Fruit fly (Drosophila melanogaster) whole organism, embryonic: ENCODE results near the gene rho-5.

Source experiments
- Antp ChIP-seq: fragments of 200-800 bp; sonication (Bioruptor generic); optimal IDR thresholded peaks from 3 replicates; lab custom pipeline; 2016; ENCODE audit warnings: missing biosample characterization, missing genetic modification characterization
- Asciz ChIP-seq: fragments of 200-800 bp; sonication (Bioruptor generic); optimal IDR thresholded peaks from 2 replicates; lab custom pipeline; 2017; ENCODE audit warnings: missing biosample characterization, mild to moderate bottlenecking, missing genetic modification characterization, missing genetic modification reagents
- Atf-2 ChIP-seq: fragments of 200-800 bp; sonication (Bioruptor generic); optimal IDR thresholded peaks from 2 replicates; lab custom pipeline; 2016; ENCODE audit warnings: missing biosample characterization, missing genetic modification characterization
- Atf6 ChIP-seq: fragments of 200-800 bp; sonication (Bioruptor generic); IDR thresholded peaks from 2 replicates; pipeline ENCODE4 v1.3.6; 2022; ENCODE audit warnings: missing biosample characterization, missing genetic modification characterization
- CG10654 ChIP-seq: fragments of 200-800 bp; sonication (Bioruptor generic); optimal IDR thresholded peaks from 2 replicates; lab custom pipeline; 2016; ENCODE audit warnings: missing biosample characterization, missing genetic modification characterization
- CG10979 ChIP-seq: fragments of 200-800 bp; sonication (Bioruptor generic); optimal IDR thresholded peaks from 2 replicates; lab custom pipeline; 2018; ENCODE audit warnings: missing biosample characterization, mild to moderate bottlenecking, missing genetic modification characterization, moderate library complexity
- CG12744 ChIP-seq: fragments of 200-800 bp; sonication (Bioruptor generic); optimal IDR thresholded peaks from 2 replicates; lab custom pipeline; 2016; ENCODE audit warnings: missing biosample characterization, missing genetic modification characterization
- CG14710 ChIP-seq: fragments of 200-800 bp; sonication (Bioruptor generic); optimal IDR thresholded peaks from 3 replicates; lab custom pipeline; 2019; ENCODE audit warnings: missing biosample characterization, mild to moderate bottlenecking, missing genetic modification characterization, moderate library complexity
- CG18764 ChIP-seq: fragments of 200-800 bp; sonication (Bioruptor generic); optimal IDR thresholded peaks from 3 replicates; lab custom pipeline; 2016; ENCODE audit warnings: missing biosample characterization, missing genetic modification characterization
- CG2199 ChIP-seq: fragments of 200-800 bp; sonication (Bioruptor generic); IDR thresholded peaks from 3 replicates; pipeline ENCODE4 v1.3.6; 2022; ENCODE audit warnings: missing biosample characterization, missing genetic modification characterization
- CG2889 ChIP-seq: fragments of 200-800 bp; sonication (Bioruptor generic); IDR thresholded peaks from 3 replicates; pipeline ENCODE4 v1.3.6; 2022; ENCODE audit warnings: missing biosample characterization, missing genetic modification characterization
- CG30431 ChIP-seq: fragments of 200-800 bp; sonication (Bioruptor generic); optimal IDR thresholded peaks from 2 replicates; lab custom pipeline; 2017; ENCODE audit warnings: missing biosample characterization, missing genetic modification characterization
- CG33213 ChIP-seq: fragments of 200-800 bp; sonication (Bioruptor generic); optimal IDR thresholded peaks from 3 replicates; lab custom pipeline; 2016; ENCODE audit warnings: missing biosample characterization, missing genetic modification characterization
- CG34422 ChIP-seq: fragments of 200-800 bp; sonication (Bioruptor generic); IDR thresholded peaks from 3 replicates; pipeline ENCODE4 v1.3.6; 2022; ENCODE audit warnings: missing biosample characterization, missing genetic modification characterization
- CG4404 ChIP-seq: fragments of 200-800 bp; sonication (Bioruptor generic); IDR thresholded peaks from 2 replicates; pipeline ENCODE4 v1.3.6; 2022; ENCODE audit warnings: missing biosample characterization, missing genetic modification characterization
- CG4730 ChIP-seq: fragments of 200-800 bp; sonication (Bioruptor generic); IDR thresholded peaks from 2 replicates; pipeline ENCODE4 v1.3.6; 2022; ENCODE audit warnings: missing biosample characterization, missing genetic modification characterization
- CG7357 ChIP-seq: fragments of 200-800 bp; sonication (Bioruptor generic); IDR thresholded peaks from 3 replicates; pipeline ENCODE4 v1.3.6; 2022; ENCODE audit warnings: missing biosample characterization, missing genetic modification characterization
- CG7839 ChIP-seq: fragments of 200-800 bp; sonication (Bioruptor generic); optimal IDR thresholded peaks from 3 replicates; lab custom pipeline; 2018; ENCODE audit warnings: missing biosample characterization, mild to moderate bottlenecking, missing genetic modification characterization, moderate library complexity
- CG8359 ChIP-seq: fragments of 200-800 bp; sonication (Bioruptor generic); optimal IDR thresholded peaks from 2 replicates; lab custom pipeline; 2017; ENCODE audit warnings: missing biosample characterization, mild to moderate bottlenecking, missing genetic modification characterization, borderline replicate concordance
- CG8388 ChIP-seq: fragments of 200-800 bp; sonication (Bioruptor generic); optimal IDR thresholded peaks from 2 replicates; lab custom pipeline; 2019; ENCODE audit warnings: missing biosample characterization, mild to moderate bottlenecking, missing genetic modification characterization, moderate library complexity
- CG8944 ChIP-seq: fragments of 200-800 bp; sonication (Bioruptor generic); optimal IDR thresholded peaks from 3 replicates; lab custom pipeline; 2016; ENCODE audit warnings: missing biosample characterization, missing genetic modification characterization
- CG9609 ChIP-seq: fragments of 200-800 bp; sonication (Bioruptor generic); optimal IDR thresholded peaks from 3 replicates; lab custom pipeline; 2016; ENCODE audit warnings: missing biosample characterization, missing genetic modification characterization
- CG9797 ChIP-seq: fragments of 200-800 bp; sonication (Bioruptor generic); optimal IDR thresholded peaks from 3 replicates; lab custom pipeline; 2018; ENCODE audit warnings: missing biosample characterization, mild to moderate bottlenecking, missing genetic modification characterization
- Elba2 ChIP-seq: fragments of 200-800 bp; sonication (Bioruptor generic); optimal IDR thresholded peaks from 3 replicates; lab custom pipeline; 2016; ENCODE audit warnings: missing biosample characterization, missing genetic modification characterization
- Jarid2 ChIP-seq: fragments of 200-800 bp; sonication (Bioruptor generic); optimal IDR thresholded peaks from 3 replicates; lab custom pipeline; 2017; ENCODE audit warnings: mild to moderate bottlenecking, missing biosample characterization, missing genetic modification reagents, missing genetic modification characterization
- Kr ChIP-seq: fragments of 200-800 bp; sonication (Bioruptor generic); optimal IDR thresholded peaks from 2 replicates; lab custom pipeline; 2017; ENCODE audit warnings: missing biosample characterization, mild to moderate bottlenecking, missing genetic modification characterization
- NfI ChIP-seq: fragments of 200-800 bp; sonication (Bioruptor generic); optimal IDR thresholded peaks from 3 replicates; lab custom pipeline; 2018; ENCODE audit warnings: missing biosample characterization, mild to moderate bottlenecking, missing genetic modification characterization, moderate library complexity
- Opbp ChIP-seq: fragments of 200-800 bp; sonication (Bioruptor generic); IDR thresholded peaks from 3 replicates; pipeline ENCODE4 v1.3.6; 2022; ENCODE audit warnings: missing biosample characterization, missing genetic modification characterization; ENCODE audit not compliant: partially characterized antibody
- Rx ChIP-seq: fragments of 200-800 bp; sonication (Bioruptor generic); IDR thresholded peaks from 2 replicates; pipeline ENCODE4 v1.3.6; 2022; ENCODE audit warnings: missing biosample characterization, missing genetic modification characterization
- Spps ChIP-seq: fragments of 200-800 bp; sonication (Bioruptor generic); optimal IDR thresholded peaks from 2 replicates; lab custom pipeline; 2018; ENCODE audit warnings: missing biosample characterization, mild to moderate bottlenecking, missing genetic modification characterization
- Xbp1 ChIP-seq: fragments of 200-800 bp; sonication (Bioruptor generic); optimal IDR thresholded peaks from 3 replicates; lab custom pipeline; 2016; ENCODE audit warnings: missing biosample characterization, mild to moderate bottlenecking, missing genetic modification characterization
- bsh ChIP-seq, 2 experiments: fragments of 200-800 bp; sonication (Bioruptor generic); optimal IDR thresholded peaks; 2 replicates each; lab custom pipeline; 2017 to 2018; ENCODE audit warnings: mild to moderate bottlenecking in 2 of 2, missing biosample characterization in 2 of 2, missing genetic modification characterization in 2 of 2, moderate library complexity in 1 of 2
- cato ChIP-seq: fragments of 200-800 bp; sonication (Bioruptor generic); optimal IDR thresholded peaks from 2 replicates; lab custom pipeline; 2016; ENCODE audit warnings: missing biosample characterization, missing genetic modification characterization, borderline replicate concordance
- eve ChIP-seq, 2 experiments: fragments of >200 bp; optimal IDR thresholded peaks; 2 replicates each; lab custom pipeline; 2017; ENCODE audit warnings: missing biosample characterization in 2 of 2, missing genetic modification characterization in 2 of 2
- grau ChIP-seq: fragments of 200-800 bp; optimal IDR thresholded peaks from 3 replicates; lab custom pipeline; 2019; ENCODE audit warnings: missing biosample characterization, mild to moderate bottlenecking, missing genetic modification characterization, moderate library complexity
- h ChIP-seq: fragments of >200 bp; optimal IDR thresholded peaks from 2 replicates; lab custom pipeline; 2017
- jumu ChIP-seq: fragments of 200-800 bp; sonication (Bioruptor generic); optimal IDR thresholded peaks from 3 replicates; lab custom pipeline; 2016; ENCODE audit warnings: missing biosample characterization, missing genetic modification characterization
- klu ChIP-seq: fragments of 200-800 bp; sonication (Bioruptor generic); IDR thresholded peaks from 2 replicates; pipeline ENCODE4 v1.3.6; 2022; ENCODE audit warnings: missing biosample characterization, missing genetic modification characterization
- knrl ChIP-seq: fragments of 200-800 bp; sonication (Bioruptor generic); IDR thresholded peaks from 3 replicates; pipeline ENCODE4 v1.3.6; 2022; ENCODE audit warnings: missing biosample characterization, missing genetic modification characterization; ENCODE audit not compliant: partially characterized antibody
- phol ChIP-seq: fragments of 200-800 bp; sonication (Bioruptor generic); optimal IDR thresholded peaks from 3 replicates; lab custom pipeline; 2018; ENCODE audit warnings: missing biosample characterization, mild to moderate bottlenecking, missing genetic modification characterization, moderate library complexity
- pita ChIP-seq: fragments of 200-800 bp; sonication (Bioruptor generic); optimal IDR thresholded peaks from 2 replicates; lab custom pipeline; 2017; ENCODE audit warnings: missing biosample characterization, mild to moderate bottlenecking, missing genetic modification characterization
- ranshi ChIP-seq: fragments of 200-800 bp; sonication (Bioruptor generic); IDR thresholded peaks from 2 replicates; pipeline ENCODE4 v1.3.6; 2022; ENCODE audit warnings: missing biosample characterization, missing genetic modification characterization
- rib ChIP-seq: fragments of 200-800 bp; sonication (Bioruptor generic); IDR thresholded peaks from 2 replicates; pipeline ENCODE4 v1.3.6; 2022; ENCODE audit warnings: missing biosample characterization, missing genetic modification characterization
- salm ChIP-seq: fragments of 200-800 bp; sonication (Bioruptor generic); optimal IDR thresholded peaks from 2 replicates; lab custom pipeline; 2018; ENCODE audit warnings: missing biosample characterization, mild to moderate bottlenecking, missing genetic modification characterization
- sob ChIP-seq: fragments of 200-800 bp; sonication (Bioruptor generic); IDR thresholded peaks from 2 replicates; pipeline ENCODE4 v1.3.6; 2022; ENCODE audit warnings: missing biosample characterization, missing genetic modification characterization
- sqz ChIP-seq: fragments of 200-800 bp; sonication (Bioruptor generic); optimal IDR thresholded peaks from 3 replicates; lab custom pipeline; 2018; ENCODE audit warnings: missing biosample characterization, mild to moderate bottlenecking, missing genetic modification characterization
- ssp ChIP-seq: fragments of 200-800 bp; sonication (Bioruptor generic); IDR thresholded peaks from 2 replicates; pipeline ENCODE4 v1.3.6; 2022; ENCODE audit warnings: missing biosample characterization, missing genetic modification characterization
- trem ChIP-seq: fragments of 200-800 bp; optimal IDR thresholded peaks from 3 replicates; lab custom pipeline; 2019; ENCODE audit warnings: missing biosample characterization, mild to moderate bottlenecking, missing genetic modification characterization, moderate library complexity
- unc-4 ChIP-seq: fragments of 200-800 bp; sonication (Bioruptor generic); IDR thresholded peaks from 2 replicates; pipeline ENCODE4 v1.3.6; 2022; ENCODE audit warnings: missing biosample characterization, missing genetic modification characterization; ENCODE audit not compliant: partially characterized antibody
- wek ChIP-seq: fragments of 200-800 bp; sonication (Bioruptor generic); optimal IDR thresholded peaks from 3 replicates; lab custom pipeline; 2018; ENCODE audit warnings: missing biosample characterization, mild to moderate bottlenecking, missing genetic modification characterization, moderate library complexity
- wor ChIP-seq: fragments of 200-800 bp; sonication (Bioruptor generic); IDR thresholded peaks from 2 replicates; pipeline ENCODE4 v1.3.6; 2022; ENCODE audit warnings: missing biosample characterization, missing genetic modification characterization
- zf30C ChIP-seq: fragments of 200-800 bp; sonication (Bioruptor generic); optimal IDR thresholded peaks from 3 replicates; lab custom pipeline; 2018; ENCODE audit warnings: missing biosample characterization, mild to moderate bottlenecking, missing genetic modification characterization

rho-5 gene

dm6 chr2L:10351130-10351529, 22.6 kb downstream of the rho-5 start (continued):
- TF ChIP-seq CG2889 (GFP tag; lab: Robert Waterston, UW) = no peak
- no peak for TF ChIP-seq CG8359 (GFP tag; lab: Kevin White, UChicago)
- no peak for TF ChIP-seq CG7839 (tag; lab: Kevin White, UChicago)
- no peak for TF ChIP-seq trem
- TF ChIP-seq ranshi (GFP tag; lab: Robert Waterston, UW) = no peak
- TF ChIP-seq Spps = no peak
- TF ChIP-seq jumu = no peak
- no peak for TF ChIP-seq wor (GFP tag; lab: Robert Waterston, UW)
- no peak for TF ChIP-seq grau
- no peak for TF ChIP-seq CG10654 (GFP tag; lab: Kevin White, UChicago)
- TF ChIP-seq knrl (GFP tag; lab: Robert Waterston, UW) = no peak
- TF ChIP-seq CG8944 (GFP tag; lab: Kevin White, UChicago) = no peak
- TF ChIP-seq CG33213 = no peak
- TF ChIP-seq CG2199 = no peak
- TF ChIP-seq CG18764 (GFP tag; lab: Kevin White, UChicago) = no peak
- TF ChIP-seq bsh (GFP tag; optimal IDR thresholded peaks at IDR 0.05; lab: Kevin White, UChicago) = peak in 1 of 2 experiments; percentile 51
- TF ChIP-seq CG8388 (GFP tag; lab: Kevin White, UChicago) = peak; percentile 29
- TF ChIP-seq h (lab: Kevin White, UChicago) = no peak
- TF ChIP-seq zf30C (GFP tag; lab: Kevin White, UChicago) = no peak
- no peak for TF ChIP-seq CG30431
- TF ChIP-seq Jarid2 (GFP tag; lab: Kevin White, UChicago) = no peak
- no peak for TF ChIP-seq unc-4 (GFP tag; lab: Robert Waterston, UW)
- no peak for TF ChIP-seq NfI
- no peak for TF ChIP-seq ssp (GFP tag; lab: Robert Waterston, UW)
- 0 out of 2 replicates have a peak, but pooled peaks have one; percentile 9 for TF ChIP-seq CG4730 (GFP tag; lab: Robert Waterston, UW)
- TF ChIP-seq cato = no peak
- no peak for TF ChIP-seq Opbp (GFP tag; lab: Robert Waterston, UW)
- no peak for TF ChIP-seq wek (GFP tag; lab: Kevin White, UChicago)
- peak; percentile 45 for TF ChIP-seq phol
- TF ChIP-seq Kr (GFP tag; lab: Kevin White, UChicago) = no peak
- TF ChIP-seq Atf6 (GFP tag; lab: Robert Waterston, UW) = no peak
- TF ChIP-seq eve (GFP tag; optimal IDR thresholded peaks at IDR 0.05; lab: Kevin White, UChicago) = no peak
- no peak for TF ChIP-seq pita (GFP tag; lab: Kevin White, UChicago)
- TF ChIP-seq Antp (GFP tag; lab: Kevin White, UChicago) = no peak
- no peak for TF ChIP-seq Atf-2 (GFP tag; lab: Kevin White, UChicago)
- no peak for TF ChIP-seq Asciz (GFP tag; lab: Kevin White, UChicago)
- TF ChIP-seq CG9797 (GFP tag; lab: Kevin White, UChicago) = no peak
- no peak for TF ChIP-seq sqz
- no peak for TF ChIP-seq rib (GFP tag; lab: Robert Waterston, UW)
- no peak for TF ChIP-seq CG9609 (GFP tag; lab: Kevin White, UChicago)
- peak; percentile 58 for TF ChIP-seq CG10979 (tag; lab: Kevin White, UChicago)
- TF ChIP-seq Xbp1 (GFP tag; lab: Kevin White, UChicago) = no peak
- TF ChIP-seq Rx (GFP tag; lab: Robert Waterston, UW) = no peak
- TF ChIP-seq CG7357 (GFP tag; lab: Robert Waterston, UW) = 0 out of 3 replicates have a peak, but pooled peaks have one; percentile 17
- no peak for TF ChIP-seq CG4404 (GFP tag; lab: Robert Waterston, UW)
- no peak for TF ChIP-seq klu (GFP tag; lab: Robert Waterston, UW)
- TF ChIP-seq salm (tag; lab: Kevin White, UChicago) = no peak
- TF ChIP-seq Elba2 (GFP tag; lab: Kevin White, UChicago) = no peak
- TF ChIP-seq CG34422 (GFP tag; lab: Robert Waterston, UW) = no peak
- TF ChIP-seq CG12744 (GFP tag; lab: Kevin White, UChicago) = no peak
- TF ChIP-seq sob (GFP tag; lab: Robert Waterston, UW) = no peak
- TF ChIP-seq CG14710 (tag; lab: Kevin White, UChicago) = peak; percentile 48
